Worm (Caenorhabditis elegans) whole organism, L3 larva: ENCODE results near the gene trp-1.

Experiments used
- R02D3.7 ChIP-seq: fragments of 150-350 bp; optimal IDR thresholded peaks from 2 replicates; lab custom pipeline; 2014; ENCODE audit warnings: missing biosample characterization, missing genetic modification characterization
- aly-2 ChIP-seq: fragments of 150-350 bp; optimal IDR thresholded peaks from 2 replicates; lab custom pipeline; 2014; ENCODE audit warnings: missing biosample characterization, missing genetic modification characterization
- ama-1 ChIP-seq: fragments of 150-350 bp; optimal IDR thresholded peaks from 2 replicates; lab custom pipeline; 2018
- ceh-16 ChIP-seq: sonication (generic microtip); optimal IDR thresholded peaks from 2 replicates; lab custom pipeline; 2017; ENCODE audit warnings: missing biosample characterization, missing genetic modification characterization
- ceh-28 ChIP-seq: fragments of 150-350 bp; optimal IDR thresholded peaks from 2 replicates; lab custom pipeline; 2014; ENCODE audit warnings: missing biosample characterization, missing genetic modification reagents, missing genetic modification characterization
- ceh-9 ChIP-seq: sonication (generic microtip); optimal IDR thresholded peaks from 2 replicates; lab custom pipeline; 2018; ENCODE audit warnings: missing biosample characterization, missing genetic modification characterization
- daf-12 ChIP-seq: fragments of 150-350 bp; optimal IDR thresholded peaks from 2 replicates; lab custom pipeline; 2014; ENCODE audit warnings: missing biosample characterization, missing genetic modification reagents, missing genetic modification characterization
- egl-27 ChIP-seq: sonication (generic microtip); optimal IDR thresholded peaks from 4 replicates; lab custom pipeline; 2017; ENCODE audit warnings: missing biosample characterization, missing genetic modification reagents, missing genetic modification characterization
- egl-5 ChIP-seq: fragments of 150-350 bp; optimal IDR thresholded peaks from 2 replicates; lab custom pipeline; 2017; ENCODE audit warnings: missing biosample characterization, missing genetic modification reagents, missing genetic modification characterization, inconsistent platforms
- elt-1 ChIP-seq: fragments of 150-350 bp; optimal IDR thresholded peaks from 2 replicates; lab custom pipeline; 2014; ENCODE audit warnings: missing biosample characterization, missing genetic modification characterization
- elt-3 ChIP-seq, 3 experiments: fragments of 150-350 bp in 1 of 3; sonication (generic microtip) in 2 of 3; optimal IDR thresholded peaks; 2 replicates in 2 of 3; 4 replicates in 1 of 3; lab custom pipeline; 2014 to 2017; ENCODE audit warnings: missing biosample characterization in 3 of 3, missing genetic modification characterization in 3 of 3
- eor-1 ChIP-seq, 2 experiments: fragments of 150-350 bp; optimal IDR thresholded peaks; 2 replicates each; lab custom pipeline; 2014 to 2018; ENCODE audit warnings: missing biosample characterization in 2 of 2, missing genetic modification characterization in 2 of 2
- fkh-10 ChIP-seq: sonication (generic microtip); optimal IDR thresholded peaks from 2 replicates; lab custom pipeline; 2017; ENCODE audit warnings: missing biosample characterization, missing genetic modification reagents, missing genetic modification characterization
- fos-1 ChIP-seq: fragments of 150-350 bp; optimal IDR thresholded peaks from 2 replicates; lab custom pipeline; 2014; ENCODE audit warnings: missing biosample characterization, missing genetic modification characterization
- hmg-11 ChIP-seq: sonication (generic microtip); optimal IDR thresholded peaks from 2 replicates; lab custom pipeline; 2016; ENCODE audit warnings: missing genetic modification characterization, missing compliant biosample characterization
- jun-1 ChIP-seq: fragments of 150-350 bp; optimal IDR thresholded peaks from 2 replicates; lab custom pipeline; 2014; ENCODE audit warnings: missing biosample characterization, missing genetic modification reagents, missing genetic modification characterization
- lsy-12 ChIP-seq: sonication (generic microtip); optimal IDR thresholded peaks from 2 replicates; lab custom pipeline; 2016; ENCODE audit warnings: mild to moderate bottlenecking, missing genetic modification characterization, missing compliant biosample characterization
- mdl-1 ChIP-seq: fragments of 150-350 bp; optimal IDR thresholded peaks from 2 replicates; lab custom pipeline; 2014; ENCODE audit warnings: missing biosample characterization, missing genetic modification characterization
- mml-1 ChIP-seq: fragments of 150-350 bp; sonication (generic microtip); optimal IDR thresholded peaks from 3 replicates; lab custom pipeline; 2014; ENCODE audit warnings: missing biosample characterization, missing genetic modification characterization
- nfya-1 ChIP-seq: sonication (generic microtip); optimal IDR thresholded peaks from 2 replicates; lab custom pipeline; 2017; ENCODE audit warnings: missing genetic modification characterization, mild to moderate bottlenecking, missing compliant biosample characterization, antibody characterized with exemption, moderate library complexity; ENCODE audit not compliant: insufficient read depth
- nhr-23 ChIP-seq: fragments of 150-350 bp; optimal IDR thresholded peaks from 2 replicates; lab custom pipeline; 2014; ENCODE audit warnings: missing biosample characterization, missing genetic modification reagents, missing genetic modification characterization
- nhr-237 ChIP-seq: fragments of 150-350 bp; optimal IDR thresholded peaks from 2 replicates; lab custom pipeline; 2014; ENCODE audit warnings: missing biosample characterization, missing genetic modification characterization
- nhr-25 ChIP-seq: sonication (generic microtip); optimal IDR thresholded peaks from 2 replicates; lab custom pipeline; 2017; ENCODE audit warnings: missing biosample characterization, missing genetic modification characterization
- nhr-28 ChIP-seq: fragments of 150-350 bp; optimal IDR thresholded peaks from 2 replicates; lab custom pipeline; 2014; ENCODE audit warnings: missing biosample characterization, missing genetic modification characterization
- nhr-43 ChIP-seq: sonication (generic microtip); optimal IDR thresholded peaks from 2 replicates; lab custom pipeline; 2016; ENCODE audit warnings: mild to moderate bottlenecking, missing genetic modification characterization, missing compliant biosample characterization; ENCODE audit not compliant: poor library complexity, severe bottlenecking
- nhr-67 ChIP-seq: fragments of 150-350 bp; optimal IDR thresholded peaks from 2 replicates; lab custom pipeline; 2014; ENCODE audit warnings: missing biosample characterization, missing genetic modification characterization
- nhr-77 ChIP-seq: fragments of 150-350 bp; optimal IDR thresholded peaks from 2 replicates; lab custom pipeline; 2014; ENCODE audit warnings: missing biosample characterization, missing genetic modification characterization
- pha-4 ChIP-seq: fragments of 150-350 bp; optimal IDR thresholded peaks from 2 replicates; lab custom pipeline; 2014; ENCODE audit warnings: missing biosample characterization, missing genetic modification reagents, missing genetic modification characterization
- sea-2 ChIP-seq: fragments of 150-350 bp; sonication (generic microtip); optimal IDR thresholded peaks from 4 replicates; lab custom pipeline; 2014; ENCODE audit warnings: missing biosample characterization, missing genetic modification reagents, missing genetic modification characterization
- skn-1 ChIP-seq: fragments of 150-350 bp; optimal IDR thresholded peaks from 2 replicates; lab custom pipeline; 2014; ENCODE audit warnings: missing biosample characterization, missing genetic modification characterization
- unc-39 ChIP-seq: sonication (generic microtip); optimal IDR thresholded peaks from 4 replicates; lab custom pipeline; 2017; ENCODE audit warnings: missing biosample characterization, missing genetic modification characterization
- unc-62 ChIP-seq: fragments of 150-350 bp; sonication (generic microtip); optimal IDR thresholded peaks from 4 replicates; lab custom pipeline; 2014; ENCODE audit warnings: missing biosample characterization, missing genetic modification reagents, missing genetic modification characterization
- zag-1 ChIP-seq: fragments of 150-350 bp; optimal IDR thresholded peaks from 2 replicates; lab custom pipeline; 2014; ENCODE audit warnings: missing biosample characterization, missing genetic modification characterization

The trp-1 gene

DNA sequence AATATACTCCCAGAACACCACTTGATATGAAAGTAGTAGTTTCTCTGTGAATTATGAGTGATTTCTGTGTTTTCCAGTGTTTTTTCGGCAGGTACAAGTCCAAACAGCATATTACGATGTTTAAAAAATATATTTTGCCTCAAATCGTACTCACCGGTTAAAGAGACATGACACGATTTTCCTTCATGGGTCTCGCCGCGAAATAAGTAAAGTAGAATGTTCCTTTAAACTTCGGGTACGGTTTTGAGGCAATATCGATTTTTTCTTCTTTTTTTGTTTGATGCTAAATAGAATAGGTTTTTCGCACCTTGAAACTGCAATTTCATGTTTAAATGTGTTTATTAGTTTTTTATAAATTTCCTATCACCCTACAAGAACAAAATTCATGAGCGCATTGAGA, 43.0 kb upstream of the trp-1 start:
- TF ChIP-seq fos-1 (no peak), elt-1 (tag; lab: Kevin White, UChicago) (no peak), nhr-23 (no peak)

- no peak for TF ChIP-seq lsy-12 (tag; lab: Kevin White, UChicago)
- TF ChIP-seq hmg-11 (tag; lab: Kevin White, UChicago), result no peak
- no peak for TF ChIP-seq nhr-237
- no peak for TF ChIP-seq jun-1 (tag; lab: Kevin White, UChicago)
- no peak for TF ChIP-seq egl-5 (tag; lab: Kevin White, UChicago)
- no peak for TF ChIP-seq mml-1 (tag; lab: Kevin White, UChicago)
- no peak for TF ChIP-seq nhr-67 (tag; lab: Kevin White, UChicago)
- TF ChIP-seq nfya-1 (tag; lab: Kevin White, UChicago), result no peak
- TF ChIP-seq nhr-28 (tag; lab: Kevin White, UChicago), result no peak
- TF ChIP-seq aly-2 (tag; lab: Kevin White, UChicago), result no peak
- no peak for TF ChIP-seq sea-2
- TF ChIP-seq elt-1 (tag; lab: Kevin White, UChicago), result no peak
- no peak for TF ChIP-seq nhr-23
- TF ChIP-seq pha-4 (tag; lab: Kevin White, UChicago), result no peak
- TF ChIP-seq ceh-16 (tag; lab: Kevin White, UChicago), result no peak
- TF ChIP-seq skn-1, result no peak
- no peak for TF ChIP-seq daf-12
- TF ChIP-seq ceh-9 (tag; lab: Kevin White, UChicago), result no peak
- TF ChIP-seq, all 47 proteins: peak for 0
Measured at ce11 chrIII:8494708-8495107, 40.2 kb upstream of the trp-1 start, which contains the start of gene pac-1. Gene pac-1, plus strand, starts transcription at chrIII:8495008.

- TF ChIP-seq ceh-16 (tag; lab: Kevin White, UChicago), result no peak
- peak; percentile 20 for TF ChIP-seq nfya-1 (tag; lab: Kevin White, UChicago)
- peak; percentile 76 for TF ChIP-seq nhr-23
- TF ChIP-seq eor-1 (tag; optimal IDR thresholded peaks at IDR 0.05; lab: Kevin White, UChicago), result no peak
- no peak for TF ChIP-seq egl-27 (tag; lab: Kevin White, UChicago)
- TF ChIP-seq hmg-11 (tag; lab: Kevin White, UChicago), result no peak
- TF ChIP-seq skn-1, result no peak
- TF ChIP-seq nhr-25 (tag; lab: Kevin White, UChicago), result peak; percentile 39
- no peak for TF ChIP-seq nhr-77
- peak; percentile 38 for TF ChIP-seq nhr-43
- TF ChIP-seq unc-39 (tag; lab: Kevin White, UChicago), result no peak
- no peak for TF ChIP-seq R02D3.7
- TF ChIP-seq fos-1, result no peak
- TF ChIP-seq, all 47 proteins: peak for 4
Measured at ce11 chrIII:8503341-8503740, 31.6 kb upstream of the trp-1 start.

- TF ChIP-seq unc-62 (GFP tag; lab: Kevin White, UChicago) (no peak), hmg-11 (tag; lab: Kevin White, UChicago) (no peak), nhr-25 (tag; lab: Kevin White, UChicago) (peak; percentile 52), jun-1 (tag; lab: Kevin White, UChicago) (no peak), ama-1 (lab: Kevin White, UChicago) (no peak), nhr-237 (no peak), unc-39 (tag; lab: Kevin White, UChicago) (no peak), fkh-10 (GFP tag; lab: Kevin White, UChicago) (no peak), mdl-1 (tag; lab: Kevin White, UChicago) (no peak), ceh-28 (no peak), nhr-67 (tag; lab: Kevin White, UChicago) (no peak), elt-3 (tag; optimal IDR thresholded peaks at IDR 0.05; lab: Kevin White, UChicago) (no peak), nhr-23 (peak; percentile 19), lsy-12 (tag; lab: Kevin White, UChicago) (no peak), fos-1 (no peak), pha-4 (tag; lab: Kevin White, UChicago) (no peak)
Measured at ce11 chrIII:8504176-8504763, 30.7 kb upstream of the trp-1 start.

ce11 chrIII:8506348-8506747, 28.6 kb upstream of the trp-1 start:
- TF ChIP-seq zag-1 (tag; lab: Kevin White, UChicago) (no peak), pha-4 (tag; lab: Kevin White, UChicago) (peak; percentile 25)
